Fruit fly (Drosophila melanogaster) whole organism, wandering third instar larva: ENCODE data around the gene CG12155.

Experiments
- Abd-B ChIP-seq: fragments of >200 bp; optimal IDR thresholded peaks from 2 replicates; lab custom pipeline; 2017; ENCODE audit warnings: missing biosample characterization, missing genetic modification characterization
- CG32264 ChIP-seq: fragments of 200-800 bp; sonication (Bioruptor generic); optimal IDR thresholded peaks from 2 replicates; lab custom pipeline; 2016; ENCODE audit warnings: missing biosample characterization, missing genetic modification characterization
- CG9705 ChIP-seq: fragments of 200-800 bp; sonication (Bioruptor generic); optimal IDR thresholded peaks from 2 replicates; lab custom pipeline; 2018; ENCODE audit warnings: missing biosample characterization, mild to moderate bottlenecking, missing genetic modification characterization
- Dfd ChIP-seq: fragments of >200 bp; optimal IDR thresholded peaks from 2 replicates; lab custom pipeline; 2017; ENCODE audit warnings: missing biosample characterization, missing genetic modification characterization
- Dif ChIP-seq: fragments of 200-275, 200-300 bp; sonication (Bioruptor generic); optimal IDR thresholded peaks from 2 replicates; lab custom pipeline; 2018; ENCODE audit warnings: missing biosample characterization, missing genetic modification characterization; ENCODE audit not compliant: partially characterized antibody
- GATAd ChIP-seq: sonication (Bioruptor generic); optimal IDR thresholded peaks from 2 replicates; lab custom pipeline; 2016; ENCODE audit warnings: missing biosample characterization, missing genetic modification characterization
- HLH106 ChIP-seq: fragments of 200-800 bp; optimal IDR thresholded peaks from 3 replicates; lab custom pipeline; 2019; ENCODE audit warnings: missing biosample characterization, mild to moderate bottlenecking, missing genetic modification characterization, moderate library complexity
- Hnf4 ChIP-seq: fragments of 200-800 bp; sonication (Bioruptor generic); optimal IDR thresholded peaks from 2 replicates; lab custom pipeline; 2016; ENCODE audit warnings: missing biosample characterization, mild to moderate bottlenecking, missing genetic modification characterization
- Hr78 ChIP-seq: fragments of >200 bp; optimal IDR thresholded peaks from 2 replicates; lab custom pipeline; 2017; ENCODE audit warnings: missing biosample characterization, missing genetic modification characterization
- Hr83 ChIP-seq: fragments of 200-300 bp; sonication (Bioruptor generic); optimal IDR thresholded peaks from 2 replicates; lab custom pipeline; 2016; ENCODE audit warnings: missing biosample characterization, mild to moderate bottlenecking, missing genetic modification characterization, moderate library complexity; ENCODE audit not compliant: poor library complexity, severe bottlenecking
- Jra ChIP-seq: sonication (Bioruptor generic); optimal IDR thresholded peaks from 2 replicates; lab custom pipeline; 2016; ENCODE audit warnings: missing biosample characterization, missing genetic modification characterization
- Mio ChIP-seq: sonication (Bioruptor generic); optimal IDR thresholded peaks from 2 replicates; lab custom pipeline; 2016; ENCODE audit warnings: missing biosample characterization, missing genetic modification characterization
- Myc ChIP-seq: fragments of >200 bp; optimal IDR thresholded peaks from 2 replicates; lab custom pipeline; 2017
- N ChIP-seq: fragments of >200 bp; optimal IDR thresholded peaks from 2 replicates; lab custom pipeline; 2018; ENCODE audit warnings: missing biosample characterization, missing external identifiers, missing genetic modification characterization
- OdsH ChIP-seq: fragments of 200-800 bp; sonication (Bioruptor generic); optimal IDR thresholded peaks from 2 replicates; lab custom pipeline; 2016; ENCODE audit warnings: missing biosample characterization, mild to moderate bottlenecking, missing genetic modification characterization
- Rel ChIP-seq, 2 experiments: fragments of 200-800 bp; sonication (Bioruptor generic) in 1 of 2; optimal IDR thresholded peaks; 2 replicates in 1 of 2; 3 replicates in 1 of 2; lab custom pipeline; 2016 to 2019; ENCODE audit warnings: mild to moderate bottlenecking in 2 of 2, missing biosample characterization in 2 of 2, missing genetic modification characterization in 2 of 2, moderate library complexity in 1 of 2
- Sp1 ChIP-seq: fragments of 200-800 bp; sonication (Bioruptor generic); optimal IDR thresholded peaks from 3 replicates; lab custom pipeline; 2019; ENCODE audit warnings: missing biosample characterization, mild to moderate bottlenecking, missing genetic modification characterization, moderate library complexity
- br ChIP-seq: fragments of 200-800 bp; sonication (Bioruptor generic); optimal IDR thresholded peaks from 2 replicates; lab custom pipeline; 2016; ENCODE audit warnings: missing biosample characterization, missing genetic modification characterization
- brk ChIP-seq: fragments of 200-800 bp; sonication (Bioruptor generic); optimal IDR thresholded peaks from 2 replicates; lab custom pipeline; 2016; ENCODE audit warnings: missing biosample characterization, mild to moderate bottlenecking, missing genetic modification characterization
- dl ChIP-seq, 2 experiments: fragments of 175-275, 200-275 bp in 1 of 2; fragments of 200-275 bp in 1 of 2; sonication (Bioruptor generic); optimal IDR thresholded peaks; lab custom pipeline; 2018; ENCODE audit warnings: mild to moderate bottlenecking in 2 of 2, missing biosample characterization in 2 of 2, missing genetic modification characterization in 2 of 2, moderate library complexity in 2 of 2; ENCODE audit not compliant: partially characterized antibody in 2 of 2, insufficient read depth in 1 of 2
- dmrt93B ChIP-seq: fragments of 200-800 bp; sonication (Bioruptor generic); optimal IDR thresholded peaks from 2 replicates; lab custom pipeline; 2018; ENCODE audit warnings: missing biosample characterization, mild to moderate bottlenecking, missing genetic modification characterization
- ey ChIP-seq: fragments of 200-800 bp; sonication (Bioruptor generic); optimal IDR thresholded peaks from 2 replicates; lab custom pipeline; 2016; ENCODE audit warnings: missing biosample characterization, missing genetic modification characterization
- foxo ChIP-seq, 2 experiments: fragments of 200-800 bp; sonication (Bioruptor generic); optimal IDR thresholded peaks; 2 replicates in 1 of 2; 3 replicates in 1 of 2; lab custom pipeline; 2016 to 2017; ENCODE audit warnings: missing biosample characterization in 2 of 2, missing genetic modification characterization in 2 of 2
- fru ChIP-seq: fragments of 200-800 bp; sonication (Bioruptor generic); optimal IDR thresholded peaks from 3 replicates; lab custom pipeline; 2016; ENCODE audit warnings: missing biosample characterization, mild to moderate bottlenecking, missing genetic modification characterization
- h ChIP-seq: fragments of 200-800 bp; sonication (Bioruptor generic); optimal IDR thresholded peaks from 3 replicates; lab custom pipeline; 2016; ENCODE audit warnings: missing biosample characterization, mild to moderate bottlenecking, missing genetic modification characterization
- jim ChIP-seq: fragments of 175-275, 200-325 bp; sonication (Bioruptor generic); optimal IDR thresholded peaks from 2 replicates; lab custom pipeline; 2016; ENCODE audit warnings: missing biosample characterization, mild to moderate bottlenecking, missing genetic modification characterization
- lola ChIP-seq: fragments of >200 bp; optimal IDR thresholded peaks from 2 replicates; lab custom pipeline; 2017; ENCODE audit warnings: missing biosample characterization, missing genetic modification characterization
- pan ChIP-seq: fragments of >200 bp; optimal IDR thresholded peaks from 2 replicates; lab custom pipeline; 2017
- psq ChIP-seq: fragments of 200-800 bp; sonication (Bioruptor generic); optimal IDR thresholded peaks from 3 replicates; lab custom pipeline; 2017; ENCODE audit warnings: missing biosample characterization, mild to moderate bottlenecking, missing genetic modification characterization, moderate library complexity
- rgr ChIP-seq: fragments of 200-800 bp; sonication (Bioruptor generic); optimal IDR thresholded peaks from 3 replicates; lab custom pipeline; 2016; ENCODE audit warnings: missing biosample characterization, mild to moderate bottlenecking, missing genetic modification characterization
- sage ChIP-seq: fragments of 200-800 bp; sonication (Bioruptor generic); optimal IDR thresholded peaks from 2 replicates; lab custom pipeline; 2016; ENCODE audit warnings: missing biosample characterization, mild to moderate bottlenecking, missing genetic modification characterization
- sv ChIP-seq: fragments of 200-800 bp; sonication (Bioruptor generic); optimal IDR thresholded peaks from 3 replicates; lab custom pipeline; 2016; ENCODE audit warnings: missing biosample characterization, missing genetic modification characterization
- tai ChIP-seq: sonication (Bioruptor generic); optimal IDR thresholded peaks from 2 replicates; lab custom pipeline; 2016; ENCODE audit warnings: missing biosample characterization, missing genetic modification characterization
- usp ChIP-seq: fragments of >200 bp; optimal IDR thresholded peaks from 2 replicates; lab custom pipeline; 2017; ENCODE audit warnings: missing biosample characterization, missing genetic modification characterization
- woc ChIP-seq: sonication (Bioruptor generic); optimal IDR thresholded peaks from 2 replicates; lab custom pipeline; 2016; ENCODE audit warnings: missing biosample characterization, mild to moderate bottlenecking, missing genetic modification characterization

The CG12155 gene

DNA sequence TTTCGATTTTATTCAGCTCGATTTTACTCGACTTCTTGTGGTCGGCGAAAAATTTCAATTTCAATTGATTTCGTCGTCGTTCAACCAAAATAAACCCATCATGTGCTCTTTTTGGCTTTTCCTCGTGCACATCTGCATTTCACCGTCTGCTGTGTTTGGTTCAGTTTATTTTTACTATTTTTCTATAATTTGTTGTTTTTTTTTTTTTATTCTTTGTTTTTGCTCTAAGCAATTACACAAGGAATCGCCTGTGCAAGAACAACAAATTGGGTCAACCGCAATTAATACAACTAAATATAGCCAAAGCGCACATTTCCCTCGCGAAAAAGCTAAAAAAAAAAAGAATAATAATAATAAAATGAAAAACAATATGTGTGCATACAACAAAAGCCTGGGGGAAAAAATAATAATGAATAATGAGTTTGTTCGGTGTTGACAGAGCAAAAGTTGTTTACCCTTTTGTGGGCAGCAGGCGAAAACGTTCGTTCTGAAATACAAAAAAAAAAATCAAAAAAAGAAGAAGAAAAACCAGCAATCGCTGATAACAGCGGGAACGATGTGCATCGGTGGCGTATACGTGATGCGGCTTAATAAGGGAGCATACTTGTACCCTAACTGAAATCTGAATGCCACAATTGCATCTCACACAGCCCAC is 28.8 kb upstream of the CG12155 start:
- TF ChIP-seq Hr83 (GFP tag; lab: Kevin White, UChicago), result peak; percentile 88
- no peak for TF ChIP-seq dl (GFP tag; optimal IDR thresholded peaks at IDR 0.05; lab: Kevin White, UChicago; ENCODE audit: insufficient read depth in 1 of 2, partially characterized antibody in 2 of 2)

DNA sequence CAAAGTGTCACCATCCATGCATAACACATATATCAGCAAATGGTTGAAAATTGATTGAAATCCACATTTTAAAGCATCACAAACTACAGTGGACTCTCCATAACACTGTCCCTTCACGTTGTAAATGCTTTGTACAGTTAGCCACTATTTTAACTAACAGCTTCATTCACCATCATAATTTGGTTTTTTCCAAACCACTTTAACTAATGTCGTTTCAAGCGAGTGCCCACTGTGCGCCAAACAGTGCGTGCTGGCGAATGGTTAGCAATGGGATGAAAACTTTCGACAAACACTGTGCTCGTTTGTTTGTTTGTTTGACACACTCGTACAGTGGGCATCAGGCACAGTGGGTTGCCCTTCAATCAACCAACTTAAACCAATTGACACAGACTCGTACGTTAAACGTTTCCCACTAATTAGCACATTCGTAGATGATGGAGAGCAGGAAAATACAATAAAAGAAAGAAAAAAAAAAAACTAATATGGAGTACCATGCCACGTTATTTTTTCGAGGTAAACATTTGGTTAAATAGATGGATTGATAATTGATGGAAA is 28.2 kb upstream of the CG12155 start:
- TF ChIP-seq dmrt93B (peak; percentile 68), Dfd (no peak), h (GFP tag; lab: Kevin White, UChicago) (peak; percentile 89), Hr78 (GFP tag; lab: Kevin White, UChicago) (no peak), Jra (peak; percentile 45), br (GFP tag; lab: Kevin White, UChicago) (peak; percentile 87), lola (GFP tag; lab: Kevin White, UChicago) (no peak), psq (GFP tag; lab: Kevin White, UChicago) (peak; percentile 82), usp (GFP tag; lab: Kevin White, UChicago) (no peak), Hnf4 (GFP tag; lab: Kevin White, UChicago) (peak; percentile 82), fru (GFP tag; lab: Kevin White, UChicago) (peak; percentile 73), Hr83 (GFP tag; lab: Kevin White, UChicago) (peak; percentile 85), woc (peak; percentile 67), sage (peak; percentile 5), sv (GFP tag; lab: Kevin White, UChicago) (peak; percentile 81), ey (GFP tag; lab: Kevin White, UChicago) (peak; percentile 79), Rel (GFP tag; optimal IDR thresholded peaks at IDR 0.05; lab: Kevin White, UChicago) (peak; percentile 26), Rel (tag; optimal IDR thresholded peaks at IDR 0.05; lab: Kevin White, UChicago) (peak; percentile 29), HLH106 (tag; lab: Kevin White, UChicago) (peak; percentile 87), Mio (GFP tag; lab: Kevin White, UChicago) (peak; percentile 69), N (GFP tag; lab: Kevin White, UChicago) (no peak), dl (GFP tag; optimal IDR thresholded peaks at IDR 0.05; lab: Kevin White, UChicago; ENCODE audit: insufficient read depth in 1 of 2, partially characterized antibody in 2 of 2) (no peak), foxo (GFP tag; optimal IDR thresholded peaks at IDR 0.05; lab: Kevin White, UChicago) (peak in 1 of 2 experiments; percentile 76), Dif (GFP tag; lab: Kevin White, UChicago) (no peak), pan (lab: Kevin White, UChicago) (no peak), Abd-B (no peak), tai (GFP tag; lab: Kevin White, UChicago) (no peak), jim (GFP tag; lab: Kevin White, UChicago) (no peak), rgr (GFP tag; lab: Kevin White, UChicago) (peak; percentile 86), OdsH (GFP tag; lab: Kevin White, UChicago) (peak; percentile 82), CG9705 (peak; percentile 71), CG32264 (GFP tag; lab: Kevin White, UChicago) (peak; percentile 57), Myc (lab: Kevin White, UChicago) (no peak), Sp1 (GFP tag; lab: Kevin White, UChicago) (peak; percentile 80)

DNA sequence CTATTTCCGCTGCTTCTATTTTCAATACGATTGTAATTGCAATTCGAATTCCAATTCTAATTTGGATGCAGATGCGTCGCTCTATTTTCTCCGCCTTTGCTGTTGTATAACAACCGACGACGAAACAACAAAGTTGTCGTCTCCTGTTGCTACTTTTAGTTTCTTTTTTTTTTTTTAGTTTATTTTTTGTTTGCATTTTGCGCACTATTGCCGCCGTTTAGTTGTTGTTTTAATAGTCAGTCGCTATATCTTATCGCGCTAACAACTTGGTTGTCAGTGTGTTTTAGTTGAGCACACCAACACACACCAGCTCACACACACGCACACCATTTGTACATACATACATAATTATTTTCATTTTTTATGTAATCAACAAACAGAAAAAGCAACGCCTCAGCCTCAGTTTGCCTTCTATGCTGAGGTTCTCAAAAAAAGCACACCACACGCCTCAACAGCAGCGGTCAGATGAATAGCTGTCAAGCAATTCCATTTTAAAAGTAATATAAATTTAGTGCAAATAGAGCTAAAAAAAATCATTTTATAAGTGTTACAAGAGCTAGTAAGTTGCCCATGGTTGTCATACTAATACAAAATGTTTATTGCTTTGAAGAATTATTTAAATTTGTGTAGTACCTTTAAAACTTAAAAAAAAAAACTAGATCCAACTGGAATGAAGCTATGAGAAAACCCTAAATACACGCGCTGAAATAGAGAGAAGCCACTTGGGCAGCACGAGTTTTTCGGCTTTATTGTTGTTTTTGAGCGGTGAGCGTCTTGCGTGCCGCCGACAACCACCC is 27.1 kb upstream of the CG12155 start:
- TF ChIP-seq Mio (GFP tag; lab: Kevin White, UChicago) (no peak), OdsH (GFP tag; lab: Kevin White, UChicago) (no peak), dl (GFP tag; optimal IDR thresholded peaks at IDR 0.05; lab: Kevin White, UChicago; ENCODE audit: insufficient read depth in 1 of 2, partially characterized antibody in 2 of 2) (no peak), Jra (no peak), fru (GFP tag; lab: Kevin White, UChicago) (no peak), lola (GFP tag; lab: Kevin White, UChicago) (no peak), GATAd (GFP tag; lab: Kevin White, UChicago) (no peak), Sp1 (GFP tag; lab: Kevin White, UChicago) (no peak), usp (GFP tag; lab: Kevin White, UChicago) (no peak), brk (no peak), N (GFP tag; lab: Kevin White, UChicago) (no peak)
